5 fruit fly cellular contexts compared by ENCODE assay signal in the genomic region with DNA sequence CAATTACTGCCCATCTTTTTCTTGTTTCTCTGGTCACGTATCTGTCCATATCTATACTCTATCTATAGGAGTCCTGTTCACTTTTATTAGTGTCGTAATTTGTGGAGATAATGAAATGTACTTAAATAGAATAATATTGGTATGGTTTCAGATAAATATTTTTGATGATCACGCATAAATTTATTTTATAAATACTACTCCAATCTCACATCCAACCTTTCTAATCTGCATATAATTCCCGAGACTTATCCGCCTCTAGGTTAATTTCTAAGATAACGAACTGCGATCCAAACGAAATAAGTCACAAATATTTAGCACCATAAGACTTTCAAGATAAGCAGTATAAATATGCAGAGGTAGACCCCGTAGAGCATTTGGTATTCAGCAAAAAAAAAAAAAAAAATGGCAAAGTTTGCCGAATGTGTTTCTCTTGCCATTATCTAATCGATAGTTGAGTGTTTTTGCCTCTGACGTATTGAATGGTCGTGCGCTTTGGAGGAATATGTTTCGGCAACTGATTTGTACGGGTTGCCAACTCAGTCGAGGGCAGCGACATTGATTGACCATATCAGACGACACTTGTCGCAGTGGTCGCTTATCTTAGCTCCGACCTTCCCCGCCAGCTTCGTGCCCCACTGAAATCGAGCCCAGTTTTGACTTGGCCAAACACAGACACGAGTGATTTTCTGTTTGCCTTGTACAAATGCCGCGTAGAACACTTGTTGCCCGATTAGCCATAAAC.
TF ChIP-seq lines count a peak whose summit lies in the region.

No protein-coding gene starts in this region.

- TF ChIP-seq CTCF in whole organism, embryonic (GFP tag; optimal IDR thresholded peaks at IDR 0.05; lab: Kevin White, UChicago), result no peak

TF ChIP-seq in whole organism, adult, 20 proteins besides CTCF, POLR2A, EP300 and RAD21 (continues in another document):
- TF ChIP-seq cnc (optimal IDR thresholded peaks at IDR 0.05; lab: Kevin White, UChicago), result no peak
- TF ChIP-seq Crg-1 (GFP tag; optimal IDR thresholded peaks at IDR 0.05; lab: Kevin White, UChicago), result peak; percentile 15
- no peak for TF ChIP-seq bab1 (GFP tag; optimal IDR thresholded peaks at IDR 0.05; lab: Kevin White, UChicago)
- peak; percentile 37 for TF ChIP-seq tj (GFP tag; optimal IDR thresholded peaks at IDR 0.05; lab: Kevin White, UChicago)
- TF ChIP-seq Mnt (GFP tag; optimal IDR thresholded peaks at IDR 0.05; lab: Kevin White, UChicago), result peak; percentile 88
- no peak for TF ChIP-seq CG5204 (GFP tag; optimal IDR thresholded peaks at IDR 0.05; lab: Kevin White, UChicago)
- TF ChIP-seq CG14711 (tag; optimal IDR thresholded peaks at IDR 0.05; lab: Kevin White, UChicago), result no peak
- peak; percentile 90 for TF ChIP-seq kay (GFP tag; lab: Kevin White, UChicago; ENCODE audit: borderline replicate concordance)
- no peak for TF ChIP-seq CG7045 (GFP tag; optimal IDR thresholded peaks at IDR 0.05; lab: Kevin White, UChicago)
- TF ChIP-seq pad (GFP tag; optimal IDR thresholded peaks at IDR 0.05; lab: Kevin White, UChicago), result no peak
- TF ChIP-seq Clk (GFP tag; optimal IDR thresholded peaks at IDR 0.05; lab: Kevin White, UChicago), result no peak
- TF ChIP-seq CG33017 (tag; optimal IDR thresholded peaks at IDR 0.05; lab: Kevin White, UChicago), result no peak
- TF ChIP-seq CG12768 (GFP tag; optimal IDR thresholded peaks at IDR 0.05; lab: Kevin White, UChicago), result no peak
- TF ChIP-seq CG7101 (tag; optimal IDR thresholded peaks at IDR 0.05; lab: Kevin White, UChicago), result no peak
- peak; percentile 91 for TF ChIP-seq cic (GFP tag; optimal IDR thresholded peaks at IDR 0.05; lab: Kevin White, UChicago)
- no peak for TF ChIP-seq ovo (GFP tag; optimal IDR thresholded peaks at IDR 0.05; lab: Kevin White, UChicago)
- TF ChIP-seq Hr96 (GFP tag; optimal IDR thresholded peaks at IDR 0.05; lab: Kevin White, UChicago), result no peak

TF ChIP-seq in whole organism, embryonic, 481 proteins besides CTCF, POLR2A, EP300 and RAD21 (continues in another document):
- TF ChIP-seq CG2120 (GFP tag; optimal IDR thresholded peaks at IDR 0.05; lab: Kevin White, UChicago) (peak; percentile 19), cwo (GFP tag; optimal IDR thresholded peaks at IDR 0.05; lab: Kevin White, UChicago) (peak; percentile 79), Med (GFP tag; lab: Kevin White, UChicago) (peak; percentile 16), MBD-R2 (GFP tag; IDR thresholded peaks at IDR 0.05; lab: Robert Waterston, UW) (0 out of 2 replicates have a peak, but pooled peaks have one; percentile 8), HmgZ (tag; optimal IDR thresholded peaks at IDR 0.05; lab: Kevin White, UChicago) (peak; percentile 19), Sin3A (optimal IDR thresholded peaks at IDR 0.05; lab: Kevin White, UChicago) (no peak), row (GFP tag; IDR thresholded peaks at IDR 0.05; lab: Robert Waterston, UW) (peak; percentile 44; the same call in 2 of the 3 replicates), B-H2 (GFP tag; optimal IDR thresholded peaks at IDR 0.05; lab: Kevin White, UChicago) (no peak), Usf (GFP tag; optimal IDR thresholded peaks at IDR 0.05; lab: Kevin White, UChicago) (no peak), grn (GFP tag; optimal IDR thresholded peaks at IDR 0.05; lab: Kevin White, UChicago) (peak; percentile 37), CG2712 (tag; optimal IDR thresholded peaks at IDR 0.05; lab: Kevin White, UChicago) (no peak), lab (GFP tag; optimal IDR thresholded peaks at IDR 0.05; lab: Kevin White, UChicago) (peak; percentile 40), CG8290 (GFP tag; optimal IDR thresholded peaks at IDR 0.05; lab: Kevin White, UChicago) (no peak), CG8290 (tag; optimal IDR thresholded peaks at IDR 0.05; lab: Kevin White, UChicago) (peak in 1 of 2 experiments; percentile 8), seq (GFP tag; IDR thresholded peaks at IDR 0.05; lab: Robert Waterston, UW) (no peak), Xbp1 (GFP tag; optimal IDR thresholded peaks at IDR 0.05; lab: Kevin White, UChicago) (no peak), CkIIα-i1 (GFP tag; IDR thresholded peaks at IDR 0.05; lab: Robert Waterston, UW) (no peak)

TF ChIP-seq in whole organism, prepupa, 60 proteins besides CTCF, POLR2A, EP300 and RAD21:
- TF ChIP-seq Lpt (GFP tag; optimal IDR thresholded peaks at IDR 0.05; lab: Kevin White, UChicago) (no peak), Eip78C (GFP tag; lab: Kevin White, UChicago) (peak; percentile 56), fd85E (GFP tag; optimal IDR thresholded peaks at IDR 0.05; lab: Kevin White, UChicago) (no peak), CG8119 (GFP tag; IDR thresholded peaks at IDR 0.05; lab: Robert Waterston, UW) (no peak), Hr4 (GFP tag; optimal IDR thresholded peaks at IDR 0.05; lab: Kevin White, UChicago) (peak; percentile 45), lz (GFP tag; optimal IDR thresholded peaks at IDR 0.05; lab: Kevin White, UChicago) (no peak), CG7368 (GFP tag; optimal IDR thresholded peaks at IDR 0.05; lab: Kevin White, UChicago) (no peak), Smox (GFP tag; optimal IDR thresholded peaks at IDR 0.05; lab: Kevin White, UChicago) (no peak), vri (GFP tag; optimal IDR thresholded peaks at IDR 0.05; lab: Kevin White, UChicago) (peak; percentile 75), Eip93F (GFP tag; optimal IDR thresholded peaks at IDR 0.05; lab: Kevin White, UChicago) (peak; percentile 18), fkh (GFP tag; optimal IDR thresholded peaks at IDR 0.05; lab: Kevin White, UChicago) (peak; percentile 58), CG10669 (GFP tag; optimal IDR thresholded peaks at IDR 0.05; lab: Kevin White, UChicago) (no peak), CG4318 (GFP tag; optimal IDR thresholded peaks at IDR 0.05; lab: Kevin White, UChicago) (no peak), CG32006 (GFP tag; optimal IDR thresholded peaks at IDR 0.05; lab: Kevin White, UChicago) (peak; percentile 23), CG11902 (GFP tag; optimal IDR thresholded peaks at IDR 0.05; lab: Kevin White, UChicago) (no peak)

TF ChIP-seq in whole organism, pupa, 21 proteins besides CTCF, POLR2A, EP300 and RAD21:
- TF ChIP-seq CG17806 (tag; optimal IDR thresholded peaks at IDR 0.05; lab: Kevin White, UChicago) (no peak), EcR (GFP tag; optimal IDR thresholded peaks at IDR 0.05; lab: Kevin White, UChicago) (peak; percentile 52), CG10348 (GFP tag; IDR thresholded peaks at IDR 0.05; lab: Robert Waterston, UW) (no peak)

TF ChIP-seq in whole organism, wandering third instar larva, 38 proteins besides CTCF, POLR2A, EP300 and RAD21:
- TF ChIP-seq brk (GFP tag; optimal IDR thresholded peaks at IDR 0.05; lab: Kevin White, UChicago) (peak; percentile 35), br (GFP tag; optimal IDR thresholded peaks at IDR 0.05; lab: Kevin White, UChicago) (peak; percentile 15), tai (GFP tag; optimal IDR thresholded peaks at IDR 0.05; lab: Kevin White, UChicago) (no peak), CrebA (GFP tag; optimal IDR thresholded peaks at IDR 0.05; lab: Kevin White, UChicago; ENCODE audit: borderline replicate concordance) (no peak), Rel (GFP tag; optimal IDR thresholded peaks at IDR 0.05; lab: Kevin White, UChicago) (no peak), Rel (tag; optimal IDR thresholded peaks at IDR 0.05; lab: Kevin White, UChicago) (peak; percentile 12), h (GFP tag; optimal IDR thresholded peaks at IDR 0.05; lab: Kevin White, UChicago) (peak; percentile 76), sv (GFP tag; optimal IDR thresholded peaks at IDR 0.05; lab: Kevin White, UChicago) (no peak)
